Worm (Caenorhabditis elegans): ENCODE data around the gene Y116A8C.465.
"Not testable (repeated sequence)": the region's sequence is repeated elsewhere in the genome, so short reads cannot be mapped to it uniquely, and the experiment has no call there.

The Y116A8C.465 gene

DNA sequence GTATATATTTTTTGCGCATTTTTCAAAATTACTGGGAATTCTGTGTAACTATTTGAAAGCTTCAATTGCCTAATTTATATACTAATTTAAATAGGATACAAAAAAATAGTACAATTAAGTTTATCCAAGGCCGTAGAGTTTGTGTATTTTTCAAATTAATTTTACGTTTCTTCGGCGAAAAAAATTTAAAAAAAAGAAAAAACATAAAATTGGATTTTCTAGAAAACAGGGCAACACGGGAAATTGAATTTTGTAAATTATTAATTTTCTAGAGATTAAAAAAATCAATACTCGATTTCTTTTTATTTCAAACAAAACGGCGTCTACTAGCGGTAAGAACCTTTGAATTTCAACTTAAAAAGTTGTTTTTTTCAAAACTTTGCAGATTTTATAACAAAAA is 11.8 kb upstream of the Y116A8C.465 start, which contains the start of gene Y116A8C.23:
Gene Y116A8C.23, plus strand, starts transcription at position 301 of the 400 bp plus-strand sequence.
- TF ChIP-seq nhr-27 (tag; optimal IDR thresholded peaks at IDR 0.05) (no peak), madf-6 (GFP tag; IDR thresholded peaks at IDR 0.05) (no peak), lin-54 (GFP tag; optimal IDR thresholded peaks at IDR 0.05) (no peak), tbp1 (GFP tag; optimal IDR thresholded peaks at IDR 0.05) (no peak), attf-5 (GFP tag; optimal IDR thresholded peaks at IDR 0.05) (no peak), madf-8 (GFP tag; conservative IDR thresholded peaks at IDR 0.05) (no peak), dox-1 (GFP tag; IDR thresholded peaks at IDR 0.05) (no peak), ceh-79 (tag; optimal IDR thresholded peaks at IDR 0.05) (no peak), ztf-3 (GFP tag; optimal IDR thresholded peaks at IDR 0.05) (no peak), Y79H2A.3 (GFP tag; conservative IDR thresholded peaks at IDR 0.05) (no peak), ceh-58 (GFP tag; IDR thresholded peaks at IDR 0.05) (no peak), egl-44 (GFP tag; IDR thresholded peaks at IDR 0.05) (no peak), lin-35 (GFP tag; optimal IDR thresholded peaks at IDR 0.05) (no peak)

ce11 chrIV:17058036-17058435 is 7.0 kb upstream of the Y116A8C.465 start, which contains the start of gene Y116A8C.44:
TSS of gene Y116A8C.44 (minus strand) at chrIV:17058136.
- TF ChIP-seq hsf-1 (GFP tag; IDR thresholded peaks at IDR 0.05) = no peak
- no peak for TF ChIP-seq repo-1 (tag; optimal IDR thresholded peaks at IDR 0.05)
- no peak for TF ChIP-seq ceh-79 (tag; optimal IDR thresholded peaks at IDR 0.05)
- TF ChIP-seq pbrm-1 (GFP tag; IDR thresholded peaks at IDR 0.05) = no peak
- TF ChIP-seq lin-54 (GFP tag; optimal IDR thresholded peaks at IDR 0.05) = no peak
- TF ChIP-seq die-1 (tag; optimal IDR thresholded peaks at IDR 0.05) = no peak

- TF ChIP-seq attf-6 (GFP tag; IDR thresholded peaks at IDR 0.05) (peak; percentile 91), pbrm-1 (GFP tag; IDR thresholded peaks at IDR 0.05) (peak; percentile 58; the same call in 1 of the 2 replicates), snpc-4 (GFP tag; optimal IDR thresholded peaks at IDR 0.05) (peak; percentile 37), snpc-4 (tag; optimal IDR thresholded peaks at IDR 0.05) (peak in 3 of 4 experiments; percentile 68 to 95 (median 85))
These were observed 6.4 kb upstream of the Y116A8C.465 start for ce11 chrIV:17058489-17059121.

ce11 chrIV:17063700-17064099 is 1.3 kb upstream of the Y116A8C.465 start, which contains the start of gene Y116A8C.467:
TSS of gene Y116A8C.467 (minus strand) at chrIV:17063800.
- TF ChIP-seq F10E7.11 (tag; optimal IDR thresholded peaks at IDR 0.05); lin-26 (GFP tag; IDR thresholded peaks at IDR 0.05); aptf-2 (GFP tag; conservative IDR thresholded peaks at IDR 0.05): not testable (repeated sequence)

ce11 chrIV:17070791-17071190 is 5.8 kb downstream of the Y116A8C.465 start, which contains the start of gene Y116A8C.24:
TSS of gene Y116A8C.24 (minus strand) at chrIV:17070891.
- not testable (repeated sequence) for TF ChIP-seq ztf-26 (tag; optimal IDR thresholded peaks at IDR 0.05); B0035.1 (tag; optimal IDR thresholded peaks at IDR 0.05); aptf-2 (GFP tag; conservative IDR thresholded peaks at IDR 0.05)

ce11 chrIV:17076000-17076399 is 11.0 kb downstream of the Y116A8C.465 start:
- TF ChIP-seq hsf-1 (GFP tag; IDR thresholded peaks at IDR 0.05) (peak; percentile 96), attf-6 (GFP tag; IDR thresholded peaks at IDR 0.05) (peak; percentile 31; the same call in 1 of the 2 replicates)

DNA sequence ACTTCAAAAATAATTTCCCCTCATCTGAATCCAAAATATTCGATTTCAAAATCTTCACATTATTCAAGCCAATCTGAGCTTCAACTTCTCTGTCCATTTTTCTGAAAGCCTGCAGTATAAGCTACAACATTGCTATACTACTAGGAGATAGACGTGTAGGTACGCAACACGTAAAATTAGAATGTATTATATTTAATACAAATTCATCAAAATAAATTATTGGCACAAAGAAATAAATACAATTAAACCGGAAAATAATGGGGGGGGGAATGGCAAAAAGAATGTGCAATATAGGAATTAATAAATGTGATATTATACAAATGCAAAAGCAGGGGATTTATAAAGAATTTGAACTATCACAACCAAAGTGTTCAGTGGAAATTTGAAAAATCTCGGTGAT is 13.6 kb downstream of the Y116A8C.465 start, which contains the start of gene Y116A8C.25:
Gene Y116A8C.25, minus strand, starts transcription at position 101 of the 400 bp plus-strand sequence.
- TF ChIP-seq snpc-4 (GFP tag; optimal IDR thresholded peaks at IDR 0.05) = no peak
- peak in 1 of 4 experiments; percentile 15 for TF ChIP-seq snpc-4 (tag; optimal IDR thresholded peaks at IDR 0.05)
- no peak for TF ChIP-seq nhr-179 (tag; optimal IDR thresholded peaks at IDR 0.05)
- no peak for TF ChIP-seq akir-1 (GFP tag; optimal IDR thresholded peaks at IDR 0.05)
- 0 out of 2 replicates have a peak, but pooled peaks have one; percentile 24 for TF ChIP-seq attf-6 (GFP tag; IDR thresholded peaks at IDR 0.05)
- no peak for TF ChIP-seq F57A8.1 (GFP tag; optimal IDR thresholded peaks at IDR 0.05)
